Fruit fly (Drosophila melanogaster): ENCODE measurements around the gene SmydA-9.

Gene SmydA-9

dm6 chrX:9210787-9211186 lies at the start of gene SmydA-9:
TSS of gene SmydA-9 (minus strand) at chrX:9210887.
- no peak for TF ChIP-seq insv (optimal IDR thresholded peaks at IDR 0.05)
- TF ChIP-seq psq (optimal IDR thresholded peaks at IDR 0.05): no peak
- no peak for TF ChIP-seq ttk (optimal IDR thresholded peaks at IDR 0.05)
- no peak for TF ChIP-seq h (optimal IDR thresholded peaks at IDR 0.05)
- TF ChIP-seq Myc (optimal IDR thresholded peaks at IDR 0.05): no peak
- no peak for TF ChIP-seq Sin3A (optimal IDR thresholded peaks at IDR 0.05)

- TF ChIP-seq insv (optimal IDR thresholded peaks at IDR 0.05) (no peak), Sin3A (optimal IDR thresholded peaks at IDR 0.05) (no peak), h (optimal IDR thresholded peaks at IDR 0.05) (no peak), ttk (optimal IDR thresholded peaks at IDR 0.05) (no peak), Myc (optimal IDR thresholded peaks at IDR 0.05) (no peak), psq (optimal IDR thresholded peaks at IDR 0.05) (no peak)
Measured at dm6 chrX:9255964-9256520, 45.4 kb upstream of the SmydA-9 start, which contains the start of gene ric8a. TSS of gene ric8a (plus strand) at chrX:9256168.

dm6 chrX:9255021-9255420 lies 44.3 kb upstream of the SmydA-9 start:
- TF ChIP-seq insv (optimal IDR thresholded peaks at IDR 0.05) (no peak), Sin3A (optimal IDR thresholded peaks at IDR 0.05) (no peak), ttk (optimal IDR thresholded peaks at IDR 0.05) (no peak), h (optimal IDR thresholded peaks at IDR 0.05) (no peak), Myc (optimal IDR thresholded peaks at IDR 0.05) (no peak), psq (optimal IDR thresholded peaks at IDR 0.05) (no peak)

- no peak for TF ChIP-seq ttk (optimal IDR thresholded peaks at IDR 0.05)
- TF ChIP-seq psq (optimal IDR thresholded peaks at IDR 0.05): no peak
- no peak for TF ChIP-seq h (optimal IDR thresholded peaks at IDR 0.05)
- TF ChIP-seq Sin3A (optimal IDR thresholded peaks at IDR 0.05): no peak
Measured at dm6 chrX:9252051-9252708, 41.5 kb upstream of the SmydA-9 start.

dm6 chrX:9251212-9251877 lies 40.7 kb upstream of the SmydA-9 start:
- TF ChIP-seq Myc (optimal IDR thresholded peaks at IDR 0.05): no peak
- no peak for TF ChIP-seq psq (optimal IDR thresholded peaks at IDR 0.05)
- no peak for TF ChIP-seq h (optimal IDR thresholded peaks at IDR 0.05)
- no peak for TF ChIP-seq Sin3A (optimal IDR thresholded peaks at IDR 0.05)
- no peak for TF ChIP-seq insv (optimal IDR thresholded peaks at IDR 0.05)
- no peak for TF ChIP-seq ttk (optimal IDR thresholded peaks at IDR 0.05)

dm6 chrX:9250161-9250831 lies 39.6 kb upstream of the SmydA-9 start, which contains the start of gene CG17754:
TSS of gene CG17754 (plus strand) at chrX:9250420.
- TF ChIP-seq ttk (optimal IDR thresholded peaks at IDR 0.05) (no peak), psq (optimal IDR thresholded peaks at IDR 0.05) (no peak)

dm6 chrX:9248040-9248439 lies 37.4 kb upstream of the SmydA-9 start:
- TF ChIP-seq ttk (optimal IDR thresholded peaks at IDR 0.05): no peak
- no peak for TF ChIP-seq Myc (optimal IDR thresholded peaks at IDR 0.05)
- no peak for TF ChIP-seq psq (optimal IDR thresholded peaks at IDR 0.05)
- TF ChIP-seq insv (optimal IDR thresholded peaks at IDR 0.05): no peak
- TF ChIP-seq h (optimal IDR thresholded peaks at IDR 0.05): no peak
- TF ChIP-seq Sin3A (optimal IDR thresholded peaks at IDR 0.05): no peak

- TF ChIP-seq Sin3A (optimal IDR thresholded peaks at IDR 0.05) (no peak), insv (optimal IDR thresholded peaks at IDR 0.05) (no peak)
Measured at dm6 chrX:9247171-9247783, 36.6 kb upstream of the SmydA-9 start, which contains the start of the genes amx and Dsor1. TSS of gene amx (minus strand) at chrX:9247336. TSS of gene Dsor1 (plus strand) at chrX:9247342.

- TF ChIP-seq insv (optimal IDR thresholded peaks at IDR 0.05): no peak
- no peak for TF ChIP-seq psq (optimal IDR thresholded peaks at IDR 0.05)
- TF ChIP-seq Myc (optimal IDR thresholded peaks at IDR 0.05): no peak
- no peak for TF ChIP-seq h (optimal IDR thresholded peaks at IDR 0.05)
- TF ChIP-seq ttk (optimal IDR thresholded peaks at IDR 0.05): no peak
- TF ChIP-seq Sin3A (optimal IDR thresholded peaks at IDR 0.05): no peak
Measured at dm6 chrX:9243417-9243884, 32.8 kb upstream of the SmydA-9 start, which contains the start of the genes mxc and Larp7. TSS of gene mxc (minus strand) at chrX:9243467. TSS of gene Larp7 (plus strand) at chrX:9243817.

dm6 chrX:9236485-9236884 lies 25.8 kb upstream of the SmydA-9 start, which contains the start of gene Ir8a:
TSS of gene Ir8a (minus strand) at chrX:9236585.
- no peak for TF ChIP-seq ttk (optimal IDR thresholded peaks at IDR 0.05)
- TF ChIP-seq insv (optimal IDR thresholded peaks at IDR 0.05): no peak
- no peak for TF ChIP-seq Myc (optimal IDR thresholded peaks at IDR 0.05)
- TF ChIP-seq h (optimal IDR thresholded peaks at IDR 0.05): no peak
- no peak for TF ChIP-seq Sin3A (optimal IDR thresholded peaks at IDR 0.05)
- no peak for TF ChIP-seq psq (optimal IDR thresholded peaks at IDR 0.05)

dm6 chrX:9232199-9232598 lies 21.5 kb upstream of the SmydA-9 start, which contains the start of gene CG12121:
TSS of gene CG12121 (minus strand) at chrX:9232378.
- no peak for TF ChIP-seq ttk (optimal IDR thresholded peaks at IDR 0.05)
- no peak for TF ChIP-seq Myc (optimal IDR thresholded peaks at IDR 0.05)
- TF ChIP-seq psq (optimal IDR thresholded peaks at IDR 0.05): no peak
- no peak for TF ChIP-seq insv (optimal IDR thresholded peaks at IDR 0.05)
- no peak for TF ChIP-seq h (optimal IDR thresholded peaks at IDR 0.05)
- no peak for TF ChIP-seq Sin3A (optimal IDR thresholded peaks at IDR 0.05)

Measured in Kc167 (cell line).